1 fruit fly cellular context compared by ENCODE assay signal in the genomic region with DNA sequence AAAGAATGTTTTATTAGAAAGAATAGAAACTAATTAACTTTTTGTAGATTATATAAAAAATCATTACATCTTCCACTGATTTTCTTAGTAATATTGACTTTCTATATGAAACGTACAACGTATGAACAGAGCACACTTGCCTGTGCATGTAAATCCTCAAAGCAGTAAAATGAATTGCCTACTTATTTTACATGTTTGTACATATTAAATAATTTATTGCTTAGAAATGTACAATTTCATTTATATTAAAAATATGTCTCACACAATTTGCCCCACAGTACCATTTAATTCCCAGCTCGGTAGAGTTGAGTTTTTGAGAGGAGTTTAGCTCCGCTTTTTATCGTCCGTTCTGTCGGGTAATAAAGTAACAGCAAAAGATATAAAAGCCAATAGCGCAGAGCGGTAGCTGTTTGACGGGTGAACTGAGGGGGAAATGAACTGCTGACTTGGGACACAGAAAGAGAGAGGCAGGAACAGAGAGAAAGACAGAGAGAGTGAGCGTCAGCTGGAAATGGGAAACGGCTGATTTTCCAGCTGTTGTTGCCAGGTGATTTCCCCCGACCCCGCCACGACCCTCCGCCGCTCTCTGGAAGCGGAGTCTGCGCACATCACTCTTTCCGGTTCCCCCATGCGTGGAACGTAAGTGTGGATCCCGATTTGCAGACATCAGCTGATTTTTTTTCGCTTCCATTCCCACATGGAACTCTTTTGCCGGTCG.
A peak's percentile ranks its signal among the peaks of the same experiment; 100 is the strongest.
TF ChIP-seq lines count a peak whose summit lies in the region.

No protein-coding gene starts in this region.

TF ChIP-seq in whole organism, embryonic, 481 proteins besides CTCF, POLR2A, EP300 and RAD21 (continued from another document):
- TF ChIP-seq aop (GFP tag; IDR thresholded peaks at IDR 0.05; lab: Robert Waterston, UW) (peak; percentile 64; the same call in 1 of the 2 replicates), CG32767 (GFP tag; IDR thresholded peaks at IDR 0.05; lab: Robert Waterston, UW) (peak; percentile 8; the same call in 1 of the 2 replicates), usp (GFP tag; optimal IDR thresholded peaks at IDR 0.05; lab: Kevin White, UChicago) (no peak), jumu (GFP tag; optimal IDR thresholded peaks at IDR 0.05; lab: Kevin White, UChicago) (no peak), CG1603 (tag; optimal IDR thresholded peaks at IDR 0.05; lab: Kevin White, UChicago) (no peak), tap (tag; optimal IDR thresholded peaks at IDR 0.05; lab: Kevin White, UChicago) (no peak), Asciz (GFP tag; optimal IDR thresholded peaks at IDR 0.05; lab: Kevin White, UChicago) (peak; percentile 23), scrt (GFP tag; optimal IDR thresholded peaks at IDR 0.05; lab: Kevin White, UChicago) (peak; percentile 40), CG43689 (GFP tag; IDR thresholded peaks at IDR 0.05; lab: Robert Waterston, UW) (no peak), CG5180 (GFP tag; optimal IDR thresholded peaks at IDR 0.05; lab: Kevin White, UChicago) (peak; percentile 28), CG10431 (GFP tag; optimal IDR thresholded peaks at IDR 0.05; lab: Kevin White, UChicago) (peak; percentile 51), cas (GFP tag; IDR thresholded peaks at IDR 0.05; lab: Robert Waterston, UW) (no peak), ERR (GFP tag; optimal IDR thresholded peaks at IDR 0.05; lab: Kevin White, UChicago) (no peak), CG2129 (GFP tag; IDR thresholded peaks at IDR 0.05; lab: Robert Waterston, UW; ENCODE audit: partially characterized antibody) (no peak), CG12299 (tag; optimal IDR thresholded peaks at IDR 0.05; lab: Kevin White, UChicago) (peak; percentile 9), B-H2 (GFP tag; optimal IDR thresholded peaks at IDR 0.05; lab: Kevin White, UChicago) (peak; percentile 24), CG15514 (GFP tag; optimal IDR thresholded peaks at IDR 0.05; lab: Kevin White, UChicago) (peak; percentile 25), Hmr (GFP tag; optimal IDR thresholded peaks at IDR 0.05; lab: Kevin White, UChicago) (peak; percentile 36), vvl (GFP tag; IDR thresholded peaks at IDR 0.05; lab: Robert Waterston, UW) (peak; percentile 61; the same call in 1 of the 2 replicates), fru (optimal IDR thresholded peaks at IDR 0.05; lab: Kevin White, UChicago) (no peak), kni (GFP tag; optimal IDR thresholded peaks at IDR 0.05; lab: Kevin White, UChicago) (peak; percentile 79), CG4328 (GFP tag; optimal IDR thresholded peaks at IDR 0.05; lab: Kevin White, UChicago) (peak; percentile 16), CG15269 (tag; optimal IDR thresholded peaks at IDR 0.05; lab: Kevin White, UChicago) (peak; percentile 24), CG13894 (tag; optimal IDR thresholded peaks at IDR 0.05; lab: Kevin White, UChicago) (peak; percentile 62), ci (GFP tag; IDR thresholded peaks at IDR 0.05; lab: Robert Waterston, UW) (peak; percentile 76; the same call in 2 of the 3 replicates), CG42726 (GFP tag; IDR thresholded peaks at IDR 0.05; lab: Robert Waterston, UW; ENCODE audit: partially characterized antibody) (peak; percentile 30; the same call in 1 of the 2 replicates), CG33557 (GFP tag; optimal IDR thresholded peaks at IDR 0.05; lab: Kevin White, UChicago) (peak; percentile 3), onecut (GFP tag; IDR thresholded peaks at IDR 0.05; lab: Robert Waterston, UW) (peak; percentile 51), chinmo (GFP tag; IDR thresholded peaks at IDR 0.05; lab: Robert Waterston, UW; ENCODE audit: partially characterized antibody) (peak; percentile 78; the same call in 2 of the 4 replicates), crol (GFP tag; IDR thresholded peaks at IDR 0.05; lab: Robert Waterston, UW) (peak; percentile 96), trh (GFP tag; optimal IDR thresholded peaks at IDR 0.05; lab: Kevin White, UChicago) (no peak), Bgb (GFP tag; IDR thresholded peaks at IDR 0.05; lab: Robert Waterston, UW; ENCODE audit: partially characterized antibody) (peak; percentile 31; the same call in 1 of the 2 replicates), kah (GFP tag; optimal IDR thresholded peaks at IDR 0.05; lab: Kevin White, UChicago) (peak; percentile 42), Kr (GFP tag; optimal IDR thresholded peaks at IDR 0.05; lab: Kevin White, UChicago) (no peak), dysf (GFP tag; IDR thresholded peaks at IDR 0.05; lab: Robert Waterston, UW) (0 out of 3 replicates have a peak, but pooled peaks have one; percentile 14), ro (GFP tag; IDR thresholded peaks at IDR 0.05; lab: Robert Waterston, UW) (no peak), ac (GFP tag; optimal IDR thresholded peaks at IDR 0.05; lab: Kevin White, UChicago) (peak; percentile 28), CG12104 (GFP tag; optimal IDR thresholded peaks at IDR 0.05; lab: Kevin White, UChicago) (no peak), maf-S (GFP tag; optimal IDR thresholded peaks at IDR 0.05; lab: Kevin White, UChicago) (no peak), bbx (GFP tag; IDR thresholded peaks at IDR 0.05; lab: Robert Waterston, UW; ENCODE audit: partially characterized antibody) (peak; percentile 55), tx (GFP tag; optimal IDR thresholded peaks at IDR 0.05; lab: Kevin White, UChicago) (no peak), Hr51 (GFP tag; optimal IDR thresholded peaks at IDR 0.05; lab: Kevin White, UChicago) (no peak), Scr (GFP tag; IDR thresholded peaks at IDR 0.05; lab: Robert Waterston, UW; ENCODE audit: partially characterized antibody) (peak; percentile 25; the same call in 1 of the 2 replicates), CG1602 (GFP tag; optimal IDR thresholded peaks at IDR 0.05; lab: Kevin White, UChicago) (no peak), nau (GFP tag; optimal IDR thresholded peaks at IDR 0.05; lab: Kevin White, UChicago) (peak; percentile 41), crp (GFP tag; optimal IDR thresholded peaks at IDR 0.05; lab: Kevin White, UChicago) (peak; percentile 30 to 90), tup (GFP tag; optimal IDR thresholded peaks at IDR 0.05; lab: Kevin White, UChicago) (no peak), CG9727 (GFP tag; optimal IDR thresholded peaks at IDR 0.05; lab: Kevin White, UChicago) (peak; percentile 16), Fer1 (GFP tag; optimal IDR thresholded peaks at IDR 0.05; lab: Kevin White, UChicago) (peak; percentile 67), NfI (GFP tag; optimal IDR thresholded peaks at IDR 0.05; lab: Kevin White, UChicago) (peak; percentile 4), bsh (GFP tag; optimal IDR thresholded peaks at IDR 0.05; lab: Kevin White, UChicago) (peak in 1 of 2 experiments; percentile 48), pros (GFP tag; optimal IDR thresholded peaks at IDR 0.05; lab: Kevin White, UChicago) (peak; percentile 51), sqz (GFP tag; optimal IDR thresholded peaks at IDR 0.05; lab: Kevin White, UChicago) (peak; percentile 30), CG17359 (tag; optimal IDR thresholded peaks at IDR 0.05; lab: Kevin White, UChicago) (peak; percentile 30), Trl (optimal IDR thresholded peaks at IDR 0.05; lab: Kevin White, UChicago) (peak; percentile 61 to 72), Trl (GFP tag; optimal IDR thresholded peaks at IDR 0.05; lab: Kevin White, UChicago) (no peak), CG11723 (GFP tag; optimal IDR thresholded peaks at IDR 0.05; lab: Kevin White, UChicago) (peak; percentile 50), tna (GFP tag; IDR thresholded peaks at IDR 0.05; lab: Robert Waterston, UW; ENCODE audit: partially characterized antibody) (peak; percentile 25; the same call in 1 of the 2 replicates), stwl (tag; optimal IDR thresholded peaks at IDR 0.05; lab: Kevin White, UChicago) (no peak), CG4707 (GFP tag; optimal IDR thresholded peaks at IDR 0.05; lab: Kevin White, UChicago) (peak; percentile 41), fd64A (GFP tag; optimal IDR thresholded peaks at IDR 0.05; lab: Kevin White, UChicago) (peak; percentile 14), Dbx (GFP tag; IDR thresholded peaks at IDR 0.05; lab: Robert Waterston, UW) (peak; percentile 57; the same call in 1 of the 3 replicates), Jarid2 (GFP tag; optimal IDR thresholded peaks at IDR 0.05; lab: Kevin White, UChicago) (no peak), CG6765 (GFP tag; optimal IDR thresholded peaks at IDR 0.05; lab: Kevin White, UChicago) (peak; percentile 42), CG6813 (GFP tag; optimal IDR thresholded peaks at IDR 0.05; lab: Kevin White, UChicago) (peak; percentile 51), chm (GFP tag; IDR thresholded peaks at IDR 0.05; lab: Robert Waterston, UW) (peak; percentile 46; the same call in 1 of the 2 replicates), CG8089 (GFP tag; optimal IDR thresholded peaks at IDR 0.05; lab: Kevin White, UChicago) (no peak), HLH4C (GFP tag; IDR thresholded peaks at IDR 0.05; lab: Robert Waterston, UW; ENCODE audit: partially characterized antibody) (0 out of 3 replicates have a peak, but pooled peaks have one; percentile 9), pan (optimal IDR thresholded peaks at IDR 0.05; lab: Kevin White, UChicago) (no peak), pan (GFP tag; optimal IDR thresholded peaks at IDR 0.05 in 1 of 2, IDR thresholded peaks at IDR 0.05 in 1 of 2) (no peak), CG1647 (GFP tag; optimal IDR thresholded peaks at IDR 0.05; lab: Kevin White, UChicago) (no peak), CG17328 (GFP tag; IDR thresholded peaks at IDR 0.05; lab: Robert Waterston, UW) (peak; percentile 30; the same call in 1 of the 2 replicates), gem (tag; optimal IDR thresholded peaks at IDR 0.05; lab: Kevin White, UChicago) (peak; percentile 0), CG4617 (GFP tag; optimal IDR thresholded peaks at IDR 0.05; lab: Kevin White, UChicago; ENCODE audit: borderline replicate concordance) (no peak), Nf-YC (tag; optimal IDR thresholded peaks at IDR 0.05; lab: Kevin White, UChicago) (peak; percentile 40), HHEX (GFP tag; optimal IDR thresholded peaks at IDR 0.05; lab: Kevin White, UChicago) (peak; percentile 51), CG18599 (GFP tag; optimal IDR thresholded peaks at IDR 0.05; lab: Kevin White, UChicago) (peak; percentile 58), sima (GFP tag; optimal IDR thresholded peaks at IDR 0.05; lab: Kevin White, UChicago) (no peak), CG9609 (GFP tag; optimal IDR thresholded peaks at IDR 0.05; lab: Kevin White, UChicago) (no peak), wor (GFP tag; IDR thresholded peaks at IDR 0.05; lab: Robert Waterston, UW) (no peak), CG3163 (GFP tag; optimal IDR thresholded peaks at IDR 0.05; lab: Kevin White, UChicago) (peak; percentile 22), Adf1 (GFP tag; IDR thresholded peaks at IDR 0.05; lab: Robert Waterston, UW) (peak; percentile 11; the same call in 1 of the 2 replicates), en (GFP tag; optimal IDR thresholded peaks at IDR 0.05; lab: Kevin White, UChicago) (no peak), wek (GFP tag; optimal IDR thresholded peaks at IDR 0.05; lab: Kevin White, UChicago) (peak; percentile 67), CG31224 (GFP tag; IDR thresholded peaks at IDR 0.05; lab: Robert Waterston, UW) (no peak), CG10543 (GFP tag; optimal IDR thresholded peaks at IDR 0.05; lab: Kevin White, UChicago) (peak; percentile 34), pzg (GFP tag; optimal IDR thresholded peaks at IDR 0.05; lab: Kevin White, UChicago) (peak; percentile 1), hbn (GFP tag; IDR thresholded peaks at IDR 0.05; lab: Robert Waterston, UW; ENCODE audit: partially characterized antibody) (0 out of 2 replicates have a peak, but pooled peaks have one; percentile 14), CoRest (tag; optimal IDR thresholded peaks at IDR 0.05; lab: Kevin White, UChicago) (no peak), gce (GFP tag; IDR thresholded peaks at IDR 0.05; lab: Robert Waterston, UW) (peak; percentile 60; the same call in 1 of the 3 replicates), hkb (optimal IDR thresholded peaks at IDR 0.05; lab: Kevin White, UChicago) (no peak), hkb (GFP tag; IDR thresholded peaks at IDR 0.05; lab: Robert Waterston, UW) (peak; percentile 22; the same call in 1 of the 2 replicates), dpn (GFP tag; optimal IDR thresholded peaks at IDR 0.05; lab: Kevin White, UChicago) (no peak), CG6683 (GFP tag; optimal IDR thresholded peaks at IDR 0.05; lab: Kevin White, UChicago) (no peak), Doc3 (GFP tag; IDR thresholded peaks at IDR 0.05; lab: Robert Waterston, UW; ENCODE audit: partially characterized antibody) (peak; percentile 14; the same call in 1 of the 3 replicates), CG1832 (GFP tag; optimal IDR thresholded peaks at IDR 0.05; lab: Kevin White, UChicago) (peak; percentile 45), Dfd (GFP tag; optimal IDR thresholded peaks at IDR 0.05; lab: Kevin White, UChicago) (no peak), twi (tag; optimal IDR thresholded peaks at IDR 0.05; lab: Kevin White, UChicago) (no peak), sug (tag; optimal IDR thresholded peaks at IDR 0.05; lab: Kevin White, UChicago) (no peak), ham (GFP tag; IDR thresholded peaks at IDR 0.05; lab: Robert Waterston, UW) (no peak), BtbVII (GFP tag; optimal IDR thresholded peaks at IDR 0.05; lab: Kevin White, UChicago) (peak; percentile 46), CG13296 (GFP tag; optimal IDR thresholded peaks at IDR 0.05; lab: Kevin White, UChicago) (peak; percentile 37), CG12219 (GFP tag; optimal IDR thresholded peaks at IDR 0.05; lab: Kevin White, UChicago) (no peak), phol (tag; optimal IDR thresholded peaks at IDR 0.05; lab: Kevin White, UChicago) (no peak), slbo (GFP tag; IDR thresholded peaks at IDR 0.05; lab: Robert Waterston, UW) (no peak), sd (tag; optimal IDR thresholded peaks at IDR 0.05; lab: Kevin White, UChicago) (no peak), CG1792 (GFP tag; optimal IDR thresholded peaks at IDR 0.05; lab: Kevin White, UChicago) (no peak), CG13287 (GFP tag; IDR thresholded peaks at IDR 0.05; lab: Robert Waterston, UW; ENCODE audit: partially characterized antibody) (peak; percentile 47; the same call in 1 of the 2 replicates), CG10209 (GFP tag; optimal IDR thresholded peaks at IDR 0.05; lab: Kevin White, UChicago) (peak; percentile 14), CG6854 (GFP tag; optimal IDR thresholded peaks at IDR 0.05; lab: Kevin White, UChicago) (no peak), zfh1 (GFP tag; IDR thresholded peaks at IDR 0.05; lab: Robert Waterston, UW) (no peak), Med (GFP tag; lab: Kevin White, UChicago) (peak; percentile 76), tgo (GFP tag; IDR thresholded peaks at IDR 0.05; lab: Robert Waterston, UW) (no peak), sna (GFP tag; IDR thresholded peaks at IDR 0.05; lab: Robert Waterston, UW; ENCODE audit: partially characterized antibody) (peak; percentile 47; the same call in 1 of the 2 replicates), Atf6 (GFP tag; IDR thresholded peaks at IDR 0.05; lab: Robert Waterston, UW) (no peak), lab (GFP tag; optimal IDR thresholded peaks at IDR 0.05; lab: Kevin White, UChicago) (peak; percentile 45), abd-A (tag; optimal IDR thresholded peaks at IDR 0.05; lab: Kevin White, UChicago) (peak; percentile 78)
TF ChIP-seq in whole organism, embryonic: peak in this region for 97.
